Fruit fly (Drosophila melanogaster) whole organism, prepupa: ENCODE data around the gene udt.

Experiments
- Blimp-1 ChIP-seq: fragments of 200-800 bp; sonication (Bioruptor generic); optimal IDR thresholded peaks from 3 replicates; lab custom pipeline; 2017; ENCODE audit warnings: missing biosample characterization, missing genetic modification characterization, mild to moderate bottlenecking, moderate library complexity, missing genetic modification reagents
- CG10631 ChIP-seq: fragments of 200-800 bp; sonication (Bioruptor generic); optimal IDR thresholded peaks from 2 replicates; lab custom pipeline; 2016; ENCODE audit warnings: missing biosample characterization, missing genetic modification characterization
- CG10669 ChIP-seq: fragments of 200-800 bp; sonication (Bioruptor generic); optimal IDR thresholded peaks from 3 replicates; lab custom pipeline; 2018; ENCODE audit warnings: missing biosample characterization, mild to moderate bottlenecking, missing genetic modification characterization, moderate library complexity
- CG11762 ChIP-seq: fragments of 200-800 bp; sonication (Bioruptor generic); optimal IDR thresholded peaks from 3 replicates; lab custom pipeline; 2016; ENCODE audit warnings: missing biosample characterization, missing genetic modification characterization; ENCODE audit not compliant: insufficient read depth
- CG11902 ChIP-seq: fragments of 200-800 bp; sonication (Bioruptor generic); optimal IDR thresholded peaks from 3 replicates; lab custom pipeline; 2016; ENCODE audit warnings: missing biosample characterization, missing genetic modification characterization
- CG15336 ChIP-seq: fragments of 200-800 bp; sonication (Bioruptor generic); IDR thresholded peaks from 2 replicates; pipeline ENCODE4 v1.3.6; 2022; ENCODE audit warnings: missing biosample characterization, missing genetic modification characterization
- CG1621 ChIP-seq: fragments of 200-800 bp; sonication (Bioruptor generic); optimal IDR thresholded peaks from 3 replicates; lab custom pipeline; 2018; ENCODE audit warnings: missing biosample characterization, mild to moderate bottlenecking, missing genetic modification characterization
- CG16779 ChIP-seq: fragments of 200-800 bp; sonication (Bioruptor generic); optimal IDR thresholded peaks from 3 replicates; lab custom pipeline; 2017; ENCODE audit warnings: missing biosample characterization, mild to moderate bottlenecking, missing genetic modification characterization
- CG31627 ChIP-seq: fragments of 200-800 bp; sonication (Bioruptor generic); optimal IDR thresholded peaks from 3 replicates; lab custom pipeline; 2016; ENCODE audit warnings: missing biosample characterization, missing genetic modification characterization
- CG32006 ChIP-seq: fragments of 200-800 bp; sonication (Bioruptor generic); optimal IDR thresholded peaks from 3 replicates; lab custom pipeline; 2017; ENCODE audit warnings: missing biosample characterization, mild to moderate bottlenecking, missing genetic modification characterization
- CG34406 ChIP-seq: fragments of 200-800 bp; sonication (Bioruptor generic); optimal IDR thresholded peaks from 3 replicates; lab custom pipeline; 2016; ENCODE audit warnings: missing biosample characterization, missing genetic modification characterization
- CG3919 ChIP-seq: fragments of 200-800 bp; sonication (Bioruptor generic); optimal IDR thresholded peaks from 3 replicates; lab custom pipeline; 2016; ENCODE audit warnings: missing biosample characterization, missing genetic modification characterization
- CG6276 ChIP-seq: fragments of 200-800 bp; sonication (Bioruptor generic); optimal IDR thresholded peaks from 2 replicates; lab custom pipeline; 2017; ENCODE audit warnings: missing biosample characterization, mild to moderate bottlenecking, missing genetic modification characterization
- CG6792 ChIP-seq: fragments of 200-800 bp; sonication (Bioruptor generic); optimal IDR thresholded peaks from 3 replicates; lab custom pipeline; 2016; ENCODE audit warnings: missing biosample characterization, missing genetic modification characterization
- CG6854 ChIP-seq: fragments of 200-800 bp; sonication (Bioruptor generic); optimal IDR thresholded peaks from 2 replicates; lab custom pipeline; 2017; ENCODE audit warnings: missing biosample characterization, mild to moderate bottlenecking, missing genetic modification characterization
- CG7368 ChIP-seq: fragments of 200-800 bp; sonication (Bioruptor generic); optimal IDR thresholded peaks from 3 replicates; lab custom pipeline; 2016; ENCODE audit warnings: missing biosample characterization, missing genetic modification characterization
- CG8119 ChIP-seq: fragments of 200-800 bp; sonication (Bioruptor generic); IDR thresholded peaks from 3 replicates; pipeline ENCODE4 v1.3.6; 2022; ENCODE audit warnings: missing biosample characterization, missing genetic modification characterization
- CG8319 ChIP-seq: fragments of 200-800 bp; sonication (Bioruptor generic); optimal IDR thresholded peaks from 3 replicates; lab custom pipeline; 2016; ENCODE audit warnings: missing biosample characterization, missing genetic modification characterization
- CG8632 ChIP-seq: fragments of 200-800 bp; sonication (Bioruptor generic); optimal IDR thresholded peaks from 3 replicates; lab custom pipeline; 2016; ENCODE audit warnings: missing biosample characterization, missing genetic modification characterization
- CG9139 ChIP-seq: fragments of 200-800 bp; sonication (Bioruptor generic); optimal IDR thresholded peaks from 3 replicates; lab custom pipeline; 2017; ENCODE audit warnings: missing biosample characterization, mild to moderate bottlenecking, missing genetic modification characterization
- Eip78C ChIP-seq: fragments of 200-800 bp; sonication (Bioruptor generic); peaks from one replicate; lab custom pipeline; 2016; ENCODE audit warnings: missing biosample characterization, missing genetic modification characterization
- Eip93F ChIP-seq: fragments of 200-800 bp; sonication (Bioruptor generic); optimal IDR thresholded peaks from 2 replicates; lab custom pipeline; 2016; ENCODE audit warnings: missing biosample characterization, mild to moderate bottlenecking, missing genetic modification characterization
- Ets21C ChIP-seq: fragments of 200-800 bp; sonication (Bioruptor generic); optimal IDR thresholded peaks from 3 replicates; lab custom pipeline; 2016; ENCODE audit warnings: missing biosample characterization, missing genetic modification characterization
- Ets96B ChIP-seq: fragments of 200-800 bp; optimal IDR thresholded peaks from 2 replicates; lab custom pipeline; 2019; ENCODE audit warnings: missing biosample characterization, mild to moderate bottlenecking, missing genetic modification characterization, moderate library complexity
- Gug ChIP-seq: fragments of 200-800 bp; sonication (Bioruptor generic); IDR thresholded peaks from 2 replicates; pipeline ENCODE4 v1.3.6; 2022; ENCODE audit warnings: missing biosample characterization, missing genetic modification characterization
- Hr38 ChIP-seq: sonication (Bioruptor generic); optimal IDR thresholded peaks from 2 replicates; lab custom pipeline; 2016; ENCODE audit warnings: missing biosample characterization, missing genetic modification characterization
- Hr4 ChIP-seq: fragments of 200-800 bp; sonication (Bioruptor generic); optimal IDR thresholded peaks from 3 replicates; lab custom pipeline; 2016; ENCODE audit warnings: missing biosample characterization, missing genetic modification characterization
- Lpt ChIP-seq: fragments of 200-800 bp; sonication (Bioruptor generic); optimal IDR thresholded peaks from 3 replicates; lab custom pipeline; 2016; ENCODE audit warnings: missing biosample characterization, missing genetic modification characterization
- Met ChIP-seq: fragments of 200-800 bp; sonication (Bioruptor generic); optimal IDR thresholded peaks from 3 replicates; lab custom pipeline; 2016; ENCODE audit warnings: missing biosample characterization, missing genetic modification characterization
- OdsH ChIP-seq: fragments of 200-800 bp; sonication (Bioruptor generic); optimal IDR thresholded peaks from 3 replicates; lab custom pipeline; 2016; ENCODE audit warnings: missing biosample characterization, missing genetic modification characterization
- Smox ChIP-seq: fragments of 200-800 bp; sonication (Bioruptor generic); optimal IDR thresholded peaks from 3 replicates; lab custom pipeline; 2016; ENCODE audit warnings: missing biosample characterization, missing genetic modification characterization
- Sox102F ChIP-seq: fragments of 200-800 bp; sonication (Bioruptor generic); optimal IDR thresholded peaks from 2 replicates; lab custom pipeline; 2016; ENCODE audit warnings: missing biosample characterization, mild to moderate bottlenecking, missing genetic modification characterization
- Sox15 ChIP-seq: fragments of 200-800 bp; sonication (Bioruptor generic); optimal IDR thresholded peaks from 3 replicates; lab custom pipeline; 2016; ENCODE audit warnings: missing biosample characterization, missing genetic modification characterization
- achi ChIP-seq: fragments of 200-800 bp; sonication (Bioruptor generic); optimal IDR thresholded peaks from 3 replicates; lab custom pipeline; 2016; ENCODE audit warnings: missing biosample characterization, missing genetic modification characterization
- acj6 ChIP-seq: fragments of 200-800 bp; sonication (Bioruptor generic); optimal IDR thresholded peaks from 3 replicates; lab custom pipeline; 2016; ENCODE audit warnings: missing biosample characterization, missing genetic modification characterization
- eg ChIP-seq: fragments of 200-800 bp; sonication (Bioruptor generic); IDR thresholded peaks from 3 replicates; pipeline ENCODE4 v1.3.6; 2022; ENCODE audit warnings: missing biosample characterization, missing genetic modification characterization
- fd59A ChIP-seq: fragments of 200-800 bp; sonication (Bioruptor generic); optimal IDR thresholded peaks from 2 replicates; lab custom pipeline; 2017; ENCODE audit warnings: missing biosample characterization, mild to moderate bottlenecking, missing genetic modification characterization, missing genetic modification reagents
- lz ChIP-seq: fragments of 200-800 bp; sonication (Bioruptor generic); optimal IDR thresholded peaks from 3 replicates; lab custom pipeline; 2016; ENCODE audit warnings: missing biosample characterization, missing genetic modification characterization
- net ChIP-seq: fragments of 200-800 bp; sonication (Bioruptor generic); optimal IDR thresholded peaks from 3 replicates; lab custom pipeline; 2016; ENCODE audit warnings: missing biosample characterization, missing genetic modification characterization
- pdm3 ChIP-seq: fragments of 200-800 bp; sonication (Bioruptor generic); optimal IDR thresholded peaks from 3 replicates; lab custom pipeline; 2016; ENCODE audit warnings: missing biosample characterization, missing genetic modification characterization
- salr ChIP-seq, 2 experiments: fragments of 200-800 bp; sonication (Bioruptor generic); optimal IDR thresholded peaks; 3 replicates each; lab custom pipeline; 2016 to 2018; ENCODE audit warnings: missing biosample characterization in 2 of 2, missing genetic modification characterization in 2 of 2, mild to moderate bottlenecking in 1 of 2
- spab ChIP-seq: fragments of 200-800 bp; sonication (Bioruptor generic); optimal IDR thresholded peaks from 2 replicates; lab custom pipeline; 2017; ENCODE audit warnings: missing biosample characterization, mild to moderate bottlenecking, missing genetic modification characterization, missing genetic modification reagents
- ss ChIP-seq, 2 experiments: fragments of 200-800 bp; sonication (Bioruptor generic); optimal IDR thresholded peaks; 2 replicates in 1 of 2; 3 replicates in 1 of 2; lab custom pipeline; 2017 to 2018; ENCODE audit warnings: mild to moderate bottlenecking in 2 of 2, missing biosample characterization in 2 of 2, missing genetic modification characterization in 2 of 2, moderate library complexity in 1 of 2
- svp ChIP-seq: fragments of 200-800 bp; sonication (Bioruptor generic); peaks from one replicate; lab custom pipeline; 2016; ENCODE audit warnings: missing biosample characterization, missing genetic modification characterization
- topi ChIP-seq: fragments of 200-800 bp; sonication (Bioruptor generic); optimal IDR thresholded peaks from 3 replicates; lab custom pipeline; 2016; ENCODE audit warnings: missing biosample characterization, missing genetic modification characterization
- vri ChIP-seq: fragments of 200-800 bp; sonication (Bioruptor generic); optimal IDR thresholded peaks from 3 replicates; lab custom pipeline; 2016; ENCODE audit warnings: missing biosample characterization, mild to moderate bottlenecking, missing genetic modification characterization

Gene udt

DNA sequence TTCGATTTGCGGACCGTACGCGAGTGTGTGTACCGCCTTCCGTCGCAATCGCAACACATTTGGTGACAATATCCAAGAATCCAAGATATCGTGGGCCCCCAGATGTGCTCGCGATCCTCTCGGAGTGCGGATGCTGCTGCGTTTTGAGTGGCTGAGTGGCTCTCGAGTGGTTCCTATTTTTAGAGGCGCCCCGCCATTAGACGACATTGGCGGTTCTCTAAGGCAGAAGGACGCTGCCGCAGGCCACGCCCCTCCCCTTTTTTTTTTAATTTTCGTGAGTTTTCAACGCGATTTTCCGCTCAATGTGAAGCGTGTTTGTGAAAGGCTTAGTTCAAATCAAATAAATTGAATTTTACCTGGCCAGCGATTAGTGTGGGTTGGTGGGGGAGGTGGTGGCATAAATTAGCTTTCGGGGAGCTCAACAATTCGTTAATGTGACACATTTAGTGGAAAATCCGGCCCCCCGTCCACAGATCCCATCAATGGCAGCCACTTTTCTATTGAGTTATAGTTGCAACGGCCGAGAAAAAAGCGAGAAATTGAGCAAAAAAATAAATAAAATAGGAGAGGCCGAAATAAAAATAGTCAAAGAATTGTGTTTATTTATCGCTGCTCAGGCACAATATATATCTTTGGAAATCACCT lies 44.6 kb downstream of the udt start, which contains the start of gene nau:
nau (minus strand) TSS at position 61 of the 645 bp plus-strand sequence.
- no peak for TF ChIP-seq CG32006 (GFP tag; lab: Kevin White, UChicago)
- no peak for TF ChIP-seq Hr38 (GFP tag; lab: Kevin White, UChicago)
- TF ChIP-seq CG8632 (GFP tag; lab: Kevin White, UChicago): no peak
- no peak for TF ChIP-seq Eip93F (GFP tag; lab: Kevin White, UChicago)
- TF ChIP-seq CG10631 (GFP tag; lab: Kevin White, UChicago): no peak
- TF ChIP-seq topi (GFP tag; lab: Kevin White, UChicago): no peak
- no peak for TF ChIP-seq Ets96B (tag; lab: Kevin White, UChicago)
- no peak for TF ChIP-seq Sox102F (GFP tag; lab: Kevin White, UChicago)
- no peak for TF ChIP-seq CG16779 (tag; lab: Kevin White, UChicago)
- no peak for TF ChIP-seq vri
- no peak for TF ChIP-seq CG6276

DNA sequence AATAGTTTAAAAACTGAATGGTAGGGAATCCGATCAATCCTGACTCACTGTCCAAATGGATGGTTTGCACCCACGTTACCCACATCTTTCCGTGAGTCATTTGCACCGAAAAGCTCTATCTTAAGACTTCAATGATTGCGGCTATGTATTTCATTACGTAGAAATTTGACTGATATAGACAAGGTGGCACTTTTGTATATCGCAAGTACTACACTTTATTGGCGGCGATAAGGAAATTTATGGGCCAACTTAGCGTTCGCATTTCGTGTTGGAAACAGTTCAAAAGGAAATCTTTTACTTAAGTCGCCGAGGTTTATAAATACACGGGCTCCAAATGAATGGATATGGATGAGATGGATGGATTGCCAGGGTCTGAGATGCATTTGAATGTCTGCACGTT lies 48.2 kb downstream of the udt start:
- TF ChIP-seq vri: peak; percentile 65
- no peak for TF ChIP-seq Hr4 (GFP tag; lab: Kevin White, UChicago)
- no peak for TF ChIP-seq Eip93F (GFP tag; lab: Kevin White, UChicago)
- TF ChIP-seq, all 60 proteins: peak for 1

DNA sequence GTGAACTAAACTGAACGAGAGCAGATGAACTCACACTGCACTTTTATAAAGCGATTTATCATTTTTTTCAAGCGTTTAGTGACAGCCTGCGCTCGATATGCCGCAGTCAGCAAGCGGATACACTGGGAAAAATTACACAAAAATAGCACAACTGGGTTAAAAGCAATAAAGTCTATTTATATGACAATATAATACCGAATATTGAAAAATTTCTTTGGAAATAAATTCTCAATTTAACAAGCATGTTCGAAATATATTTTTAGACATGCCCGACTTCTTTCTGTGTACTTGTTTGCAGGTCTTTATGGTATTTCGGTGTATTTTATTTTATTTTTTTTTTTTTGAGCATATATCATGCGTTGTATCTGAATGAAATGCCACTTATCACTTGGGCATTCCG lies 49.2 kb downstream of the udt start:
- TF ChIP-seq CG6854 (peak; percentile 38), pdm3 (GFP tag; lab: Kevin White, UChicago) (peak; percentile 79), net (peak; percentile 67), CG11902 (peak; percentile 67), lz (GFP tag; lab: Kevin White, UChicago) (peak; percentile 88), Eip78C (GFP tag; lab: Kevin White, UChicago) (no peak), CG31627 (peak; percentile 90), ss (GFP tag; optimal IDR thresholded peaks at IDR 0.05; lab: Kevin White, UChicago) (peak in 1 of 2 experiments; percentile 75), CG9139 (GFP tag; lab: Kevin White, UChicago) (peak; percentile 52), Sox102F (GFP tag; lab: Kevin White, UChicago) (peak; percentile 82), Lpt (GFP tag; lab: Kevin White, UChicago) (peak; percentile 46), acj6 (peak; percentile 85), fd59A (GFP tag; lab: Kevin White, UChicago) (peak; percentile 38), Ets21C (GFP tag; lab: Kevin White, UChicago) (peak; percentile 85), svp (peak; percentile 93), CG11762 (GFP tag; lab: Kevin White, UChicago) (peak; percentile 57), CG8119 (peak; percentile 63), spab (GFP tag; lab: Kevin White, UChicago) (peak; percentile 63), OdsH (peak; percentile 77), CG10631 (GFP tag; lab: Kevin White, UChicago) (peak; percentile 84), CG3919 (GFP tag; lab: Kevin White, UChicago) (peak; percentile 69), CG34406 (GFP tag; lab: Kevin White, UChicago) (peak; percentile 82), CG1621 (peak; percentile 53), Blimp-1 (GFP tag; lab: Kevin White, UChicago) (peak; percentile 11), eg (GFP tag; lab: Robert Waterston, UW) (peak; percentile 56), achi (GFP tag; lab: Kevin White, UChicago) (peak; percentile 79), Sox15 (peak; percentile 63), topi (GFP tag; lab: Kevin White, UChicago) (peak; percentile 88), CG32006 (GFP tag; lab: Kevin White, UChicago) (peak; percentile 59), Hr38 (GFP tag; lab: Kevin White, UChicago) (no peak), CG8319 (GFP tag; lab: Kevin White, UChicago) (peak; percentile 21), vri (peak; percentile 89), CG7368 (GFP tag; lab: Kevin White, UChicago) (peak; percentile 56), CG15336 (GFP tag; lab: Robert Waterston, UW) (peak; percentile 61), Met (GFP tag; lab: Kevin White, UChicago) (peak; percentile 90), CG10669 (GFP tag; lab: Kevin White, UChicago) (peak; percentile 66), CG16779 (tag; lab: Kevin White, UChicago) (no peak), salr (GFP tag; optimal IDR thresholded peaks at IDR 0.05; lab: Kevin White, UChicago) (peak; percentile 24 to 47), Smox (GFP tag; lab: Kevin White, UChicago) (peak; percentile 85), CG6792 (GFP tag; lab: Kevin White, UChicago) (peak; percentile 85), Gug (GFP tag; lab: Robert Waterston, UW) (peak; percentile 56)
